Worm (Caenorhabditis elegans): ENCODE data around the gene srj-15.

- no peak for TF ChIP-seq lin-13 (GFP tag; optimal IDR thresholded peaks at IDR 0.05)
- TF ChIP-seq elt-2 (tag; optimal IDR thresholded peaks at IDR 0.05), result no peak
- no peak for TF ChIP-seq unc-130 (tag; optimal IDR thresholded peaks at IDR 0.05)
- TF ChIP-seq nhr-28 (tag; optimal IDR thresholded peaks at IDR 0.05), result no peak
- TF ChIP-seq nhr-77 (tag; optimal IDR thresholded peaks at IDR 0.05), result no peak
- no peak for TF ChIP-seq ztf-11 (tag; optimal IDR thresholded peaks at IDR 0.05)
- TF ChIP-seq dpl-1 (GFP tag; optimal IDR thresholded peaks at IDR 0.05), result no peak
Measured at ce11 chrV:2013824-2014223, 49.1 kb upstream of the srj-15 start, which contains the start of gene F59A7.11.

All from whole organism, L1 larva.